Worm (Caenorhabditis elegans) whole organism, L2 larva: ENCODE measurements around the gene nhr-281.

Experiments used
- lin-11 ChIP-seq: fragments of 150-350 bp; sonication (generic microtip); optimal IDR thresholded peaks from 2 replicates; lab custom pipeline; 2014; ENCODE audit warnings: missing biosample characterization, missing genetic modification characterization, inconsistent platforms, mixed read lengths
- mdl-1 ChIP-seq, 2 experiments: fragments of 150-350 bp in 1 of 2; sonication (generic microtip) in 1 of 2; optimal IDR thresholded peaks; 2 replicates each; lab custom pipeline; 2017; ENCODE audit warnings: missing biosample characterization in 2 of 2, missing genetic modification characterization in 2 of 2

DNA sequence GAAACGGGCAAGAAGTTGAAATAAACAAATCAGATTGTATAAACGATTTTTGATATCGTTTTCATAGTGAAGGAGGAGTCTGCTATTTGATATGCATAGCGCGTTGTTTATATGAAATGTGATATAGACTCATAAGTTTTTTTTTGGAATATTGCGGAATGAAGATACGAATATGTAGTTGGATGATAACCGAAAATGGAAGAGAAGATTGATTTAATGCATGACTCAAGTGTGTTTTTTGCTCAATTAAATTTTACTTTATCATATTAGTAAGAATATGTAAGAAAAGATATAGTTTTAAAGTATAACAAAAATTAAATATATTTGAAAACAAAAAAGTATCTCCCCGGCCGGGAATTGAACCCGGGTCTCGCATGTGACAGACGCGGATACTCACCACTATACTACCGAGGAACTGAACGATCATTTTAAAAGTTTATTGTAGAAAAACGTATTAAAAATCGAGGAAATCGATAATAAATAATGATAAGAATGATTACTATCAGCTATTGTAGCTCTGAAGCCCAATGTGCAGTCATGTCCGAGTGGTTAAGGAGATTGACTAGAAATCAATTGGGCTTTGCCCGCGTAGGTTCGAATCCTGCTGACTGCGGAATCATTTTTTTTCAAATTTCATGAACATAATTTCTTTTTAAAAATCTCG is 48.6 kb upstream of the nhr-281 start, which contains the start of gene lgc-25:
- TF ChIP-seq lin-11 (tag; lab: Kevin White, UChicago) (no peak), mdl-1 (tag; optimal IDR thresholded peaks at IDR 0.05; lab: Kevin White, UChicago) (no peak)
